Fruit fly (Drosophila melanogaster): ENCODE data around the gene CG14739.

Gene CG14739

dm6 chr3R:12080370-12080968 lies 31.5 kb upstream of the CG14739 start:
- TF ChIP-seq prd (optimal IDR thresholded peaks at IDR 0.05) = no peak
- TF ChIP-seq prd (GFP tag; IDR thresholded peaks at IDR 0.05) = no peak
- peak; percentile 32 for TF ChIP-seq Med (GFP tag)
- TF ChIP-seq CG3838 (GFP tag; optimal IDR thresholded peaks at IDR 0.05) = no peak
- peak; percentile 18 for TF ChIP-seq Oli (tag; optimal IDR thresholded peaks at IDR 0.05)
- TF ChIP-seq crp (GFP tag; optimal IDR thresholded peaks at IDR 0.05) = no peak
- no peak for TF ChIP-seq CG32532 (GFP tag; IDR thresholded peaks at IDR 0.05)
- TF ChIP-seq D19A (tag; optimal IDR thresholded peaks at IDR 0.05) = peak; percentile 83
- TF ChIP-seq Six4 (GFP tag; optimal IDR thresholded peaks at IDR 0.05) = no peak
- TF ChIP-seq CoRest (tag; optimal IDR thresholded peaks at IDR 0.05) = peak; percentile 18
- no peak for TF ChIP-seq CG12236 (GFP tag; optimal IDR thresholded peaks at IDR 0.05)
- no peak for TF ChIP-seq Awh (GFP tag; IDR thresholded peaks at IDR 0.05)
- TF ChIP-seq CG10979 (tag; optimal IDR thresholded peaks at IDR 0.05) = no peak
- TF ChIP-seq CG9727 (GFP tag; optimal IDR thresholded peaks at IDR 0.05) = no peak
- TF ChIP-seq CG4730 (GFP tag; IDR thresholded peaks at IDR 0.05) = no peak
- TF ChIP-seq Meics (GFP tag; optimal IDR thresholded peaks at IDR 0.05) = no peak
- no peak for TF ChIP-seq Xrp1 (GFP tag; IDR thresholded peaks at IDR 0.05)
- TF ChIP-seq CG30020 (tag; optimal IDR thresholded peaks at IDR 0.05) = no peak
- no peak for TF ChIP-seq Dbx (GFP tag; IDR thresholded peaks at IDR 0.05)
- TF ChIP-seq chm (GFP tag; IDR thresholded peaks at IDR 0.05) = no peak
- no peak for TF ChIP-seq CG6854 (GFP tag; optimal IDR thresholded peaks at IDR 0.05)
- TF ChIP-seq bsh (GFP tag; optimal IDR thresholded peaks at IDR 0.05) = no peak
- TF ChIP-seq Ada2b (GFP tag; IDR thresholded peaks at IDR 0.05) = no peak
- no peak for TF ChIP-seq peb (GFP tag; IDR thresholded peaks at IDR 0.05)
- TF ChIP-seq bcd (GFP tag; optimal IDR thresholded peaks at IDR 0.05) = no peak
- TF ChIP-seq Stat92E (GFP tag; optimal IDR thresholded peaks at IDR 0.05) = no peak
- TF ChIP-seq chinmo (GFP tag; IDR thresholded peaks at IDR 0.05; ENCODE audit: partially characterized antibody) = 0 out of 4 replicates have a peak, but pooled peaks have one; percentile 21
- TF ChIP-seq CG2199 (GFP tag; IDR thresholded peaks at IDR 0.05) = no peak
- 0 out of 3 replicates have a peak, but pooled peaks have one; percentile 18 for TF ChIP-seq row (GFP tag; IDR thresholded peaks at IDR 0.05)
- no peak for TF ChIP-seq CG1647 (GFP tag; optimal IDR thresholded peaks at IDR 0.05)
- TF ChIP-seq CG7357 (GFP tag; IDR thresholded peaks at IDR 0.05) = no peak
- TF ChIP-seq CG6689 (GFP tag; IDR thresholded peaks at IDR 0.05) = no peak
- TF ChIP-seq CG42726 (GFP tag; IDR thresholded peaks at IDR 0.05; ENCODE audit: partially characterized antibody) = no peak
- no peak for TF ChIP-seq kay (GFP tag; optimal IDR thresholded peaks at IDR 0.05)
- TF ChIP-seq sug (tag; optimal IDR thresholded peaks at IDR 0.05) = no peak
- no peak for TF ChIP-seq Kr (GFP tag; optimal IDR thresholded peaks at IDR 0.05)
- no peak for TF ChIP-seq chn (GFP tag; optimal IDR thresholded peaks at IDR 0.05)
- no peak for TF ChIP-seq schlank (tag; optimal IDR thresholded peaks at IDR 0.05)
- TF ChIP-seq NK7.1 (GFP tag; optimal IDR thresholded peaks at IDR 0.05) = no peak
- no peak for TF ChIP-seq dmrt11E (tag; optimal IDR thresholded peaks at IDR 0.05)
- no peak for TF ChIP-seq nom (GFP tag; optimal IDR thresholded peaks at IDR 0.05)
- no peak for TF ChIP-seq CG6654 (GFP tag; optimal IDR thresholded peaks at IDR 0.05)
- no peak for TF ChIP-seq Hsf (GFP tag; optimal IDR thresholded peaks at IDR 0.05)
- 0 out of 2 replicates have a peak, but pooled peaks have one; percentile 28 for TF ChIP-seq CG31441 (GFP tag; IDR thresholded peaks at IDR 0.05)
- no peak for TF ChIP-seq tna (GFP tag; IDR thresholded peaks at IDR 0.05; ENCODE audit: partially characterized antibody)
- no peak for TF ChIP-seq zfh2 (GFP tag; optimal IDR thresholded peaks at IDR 0.05)
- no peak for TF ChIP-seq CG14860 (GFP tag; IDR thresholded peaks at IDR 0.05; ENCODE audit: partially characterized antibody)
- peak; percentile 33 for TF ChIP-seq CG7839 (tag; optimal IDR thresholded peaks at IDR 0.05)
- TF ChIP-seq Trl (optimal IDR thresholded peaks at IDR 0.05) = peak; percentile 66 to 85
- no peak for TF ChIP-seq Trl (GFP tag; optimal IDR thresholded peaks at IDR 0.05)
- TF ChIP-seq CG6272 (GFP tag; IDR thresholded peaks at IDR 0.05) = no peak
